Worm (Caenorhabditis elegans): ENCODE results near the gene tba-7.

ce11 chrIII:11360156-11360555, 11.4 kb downstream of the tba-7 start, which contains the start of gene T28D6.4:
- TF ChIP-seq zag-1 (tag; optimal IDR thresholded peaks at IDR 0.05) (no peak), ama-1 (optimal IDR thresholded peaks at IDR 0.05) (no peak), nhr-11 (tag; optimal IDR thresholded peaks at IDR 0.05) (no peak)

Measured in whole organism, L2 larva.